Fruit fly (Drosophila melanogaster) whole organism, prepupa: ENCODE measurements around the gene CG42376.

Source experiments
- CG10631 ChIP-seq: fragments of 200-800 bp; sonication (Bioruptor generic); optimal IDR thresholded peaks from 2 replicates; lab custom pipeline; 2016; ENCODE audit warnings: missing biosample characterization, missing genetic modification characterization
- CG10669 ChIP-seq: fragments of 200-800 bp; sonication (Bioruptor generic); optimal IDR thresholded peaks from 3 replicates; lab custom pipeline; 2018; ENCODE audit warnings: missing biosample characterization, mild to moderate bottlenecking, missing genetic modification characterization, moderate library complexity
- CG11762 ChIP-seq: fragments of 200-800 bp; sonication (Bioruptor generic); optimal IDR thresholded peaks from 3 replicates; lab custom pipeline; 2016; ENCODE audit warnings: missing biosample characterization, missing genetic modification characterization; ENCODE audit not compliant: insufficient read depth
- CG11902 ChIP-seq: fragments of 200-800 bp; sonication (Bioruptor generic); optimal IDR thresholded peaks from 3 replicates; lab custom pipeline; 2016; ENCODE audit warnings: missing biosample characterization, missing genetic modification characterization
- CG15336 ChIP-seq: fragments of 200-800 bp; sonication (Bioruptor generic); IDR thresholded peaks from 2 replicates; pipeline ENCODE4 v1.3.6; 2022; ENCODE audit warnings: missing biosample characterization, missing genetic modification characterization
- CG1621 ChIP-seq: fragments of 200-800 bp; sonication (Bioruptor generic); optimal IDR thresholded peaks from 3 replicates; lab custom pipeline; 2018; ENCODE audit warnings: missing biosample characterization, mild to moderate bottlenecking, missing genetic modification characterization
- CG16779 ChIP-seq: fragments of 200-800 bp; sonication (Bioruptor generic); optimal IDR thresholded peaks from 3 replicates; lab custom pipeline; 2017; ENCODE audit warnings: missing biosample characterization, mild to moderate bottlenecking, missing genetic modification characterization
- CG3032 ChIP-seq: fragments of 200-800 bp; optimal IDR thresholded peaks from 2 replicates; lab custom pipeline; 2019; ENCODE audit warnings: missing biosample characterization, mild to moderate bottlenecking, missing genetic modification characterization, moderate library complexity
- CG32006 ChIP-seq: fragments of 200-800 bp; sonication (Bioruptor generic); optimal IDR thresholded peaks from 3 replicates; lab custom pipeline; 2017; ENCODE audit warnings: missing biosample characterization, mild to moderate bottlenecking, missing genetic modification characterization
- CG34406 ChIP-seq: fragments of 200-800 bp; sonication (Bioruptor generic); optimal IDR thresholded peaks from 3 replicates; lab custom pipeline; 2016; ENCODE audit warnings: missing biosample characterization, missing genetic modification characterization
- CG3919 ChIP-seq: fragments of 200-800 bp; sonication (Bioruptor generic); optimal IDR thresholded peaks from 3 replicates; lab custom pipeline; 2016; ENCODE audit warnings: missing biosample characterization, missing genetic modification characterization
- CG4318 ChIP-seq: fragments of 200-800 bp; sonication (Bioruptor generic); optimal IDR thresholded peaks from 3 replicates; lab custom pipeline; 2017; ENCODE audit warnings: missing biosample characterization, mild to moderate bottlenecking, missing genetic modification characterization
- CG6163 ChIP-seq: fragments of 200-800 bp; sonication (Bioruptor generic); IDR thresholded peaks from 3 replicates; pipeline ENCODE4 v1.3.6; 2022; ENCODE audit warnings: missing biosample characterization, missing genetic modification characterization
- CG6792 ChIP-seq: fragments of 200-800 bp; sonication (Bioruptor generic); optimal IDR thresholded peaks from 3 replicates; lab custom pipeline; 2016; ENCODE audit warnings: missing biosample characterization, missing genetic modification characterization
- CG6808 ChIP-seq: fragments of 200-800 bp; sonication (Bioruptor generic); optimal IDR thresholded peaks from 3 replicates; lab custom pipeline; 2017; ENCODE audit warnings: missing biosample characterization, missing genetic modification characterization, mild to moderate bottlenecking, moderate library complexity, missing genetic modification reagents
- CG6854 ChIP-seq: fragments of 200-800 bp; sonication (Bioruptor generic); optimal IDR thresholded peaks from 2 replicates; lab custom pipeline; 2017; ENCODE audit warnings: missing biosample characterization, mild to moderate bottlenecking, missing genetic modification characterization
- CG8119 ChIP-seq: fragments of 200-800 bp; sonication (Bioruptor generic); IDR thresholded peaks from 3 replicates; pipeline ENCODE4 v1.3.6; 2022; ENCODE audit warnings: missing biosample characterization, missing genetic modification characterization
- CG8632 ChIP-seq: fragments of 200-800 bp; sonication (Bioruptor generic); optimal IDR thresholded peaks from 3 replicates; lab custom pipeline; 2016; ENCODE audit warnings: missing biosample characterization, missing genetic modification characterization
- CG9139 ChIP-seq: fragments of 200-800 bp; sonication (Bioruptor generic); optimal IDR thresholded peaks from 3 replicates; lab custom pipeline; 2017; ENCODE audit warnings: missing biosample characterization, mild to moderate bottlenecking, missing genetic modification characterization
- Eip75B ChIP-seq: fragments of 200-800 bp; sonication (Bioruptor generic); optimal IDR thresholded peaks from 3 replicates; lab custom pipeline; 2016; ENCODE audit warnings: missing biosample characterization, missing genetic modification characterization
- Eip78C ChIP-seq: fragments of 200-800 bp; sonication (Bioruptor generic); peaks from one replicate; lab custom pipeline; 2016; ENCODE audit warnings: missing biosample characterization, missing genetic modification characterization
- Ets21C ChIP-seq: fragments of 200-800 bp; sonication (Bioruptor generic); optimal IDR thresholded peaks from 3 replicates; lab custom pipeline; 2016; ENCODE audit warnings: missing biosample characterization, missing genetic modification characterization
- Ets96B ChIP-seq: fragments of 200-800 bp; optimal IDR thresholded peaks from 2 replicates; lab custom pipeline; 2019; ENCODE audit warnings: missing biosample characterization, mild to moderate bottlenecking, missing genetic modification characterization, moderate library complexity
- Hr38 ChIP-seq: sonication (Bioruptor generic); optimal IDR thresholded peaks from 2 replicates; lab custom pipeline; 2016; ENCODE audit warnings: missing biosample characterization, missing genetic modification characterization
- Hr39 ChIP-seq: fragments of 200-800 bp; sonication (Bioruptor generic); optimal IDR thresholded peaks from 2 replicates; lab custom pipeline; 2016; ENCODE audit warnings: missing biosample characterization, missing genetic modification characterization
- Hr4 ChIP-seq: fragments of 200-800 bp; sonication (Bioruptor generic); optimal IDR thresholded peaks from 3 replicates; lab custom pipeline; 2016; ENCODE audit warnings: missing biosample characterization, missing genetic modification characterization
- Lpt ChIP-seq: fragments of 200-800 bp; sonication (Bioruptor generic); optimal IDR thresholded peaks from 3 replicates; lab custom pipeline; 2016; ENCODE audit warnings: missing biosample characterization, missing genetic modification characterization
- Met ChIP-seq: fragments of 200-800 bp; sonication (Bioruptor generic); optimal IDR thresholded peaks from 3 replicates; lab custom pipeline; 2016; ENCODE audit warnings: missing biosample characterization, missing genetic modification characterization
- OdsH ChIP-seq: fragments of 200-800 bp; sonication (Bioruptor generic); optimal IDR thresholded peaks from 3 replicates; lab custom pipeline; 2016; ENCODE audit warnings: missing biosample characterization, missing genetic modification characterization
- Smox ChIP-seq: fragments of 200-800 bp; sonication (Bioruptor generic); optimal IDR thresholded peaks from 3 replicates; lab custom pipeline; 2016; ENCODE audit warnings: missing biosample characterization, missing genetic modification characterization
- Sox14 ChIP-seq: fragments of 200-800 bp; sonication (Bioruptor generic); optimal IDR thresholded peaks from 3 replicates; lab custom pipeline; 2016; ENCODE audit warnings: missing biosample characterization, missing genetic modification characterization
- achi ChIP-seq: fragments of 200-800 bp; sonication (Bioruptor generic); optimal IDR thresholded peaks from 3 replicates; lab custom pipeline; 2016; ENCODE audit warnings: missing biosample characterization, missing genetic modification characterization
- acj6 ChIP-seq: fragments of 200-800 bp; sonication (Bioruptor generic); optimal IDR thresholded peaks from 3 replicates; lab custom pipeline; 2016; ENCODE audit warnings: missing biosample characterization, missing genetic modification characterization
- cyc ChIP-seq: fragments of 200-800 bp; sonication (Bioruptor generic); optimal IDR thresholded peaks from 3 replicates; lab custom pipeline; 2016; ENCODE audit warnings: missing biosample characterization, missing genetic modification characterization
- dac ChIP-seq: fragments of 200-800 bp; sonication (Bioruptor generic); optimal IDR thresholded peaks from 2 replicates; lab custom pipeline; 2017; ENCODE audit warnings: missing biosample characterization, mild to moderate bottlenecking, missing genetic modification characterization
- dsx ChIP-seq: fragments of 200-800 bp; optimal IDR thresholded peaks from 3 replicates; lab custom pipeline; 2019; ENCODE audit warnings: missing biosample characterization, mild to moderate bottlenecking, missing genetic modification characterization, moderate library complexity; ENCODE audit not compliant: poor library complexity, severe bottlenecking
- esn ChIP-seq: fragments of 200-800 bp; sonication (Bioruptor generic); optimal IDR thresholded peaks from 2 replicates; lab custom pipeline; 2016; ENCODE audit warnings: missing biosample characterization, mild to moderate bottlenecking, missing genetic modification characterization, moderate library complexity
- fd59A ChIP-seq: fragments of 200-800 bp; sonication (Bioruptor generic); optimal IDR thresholded peaks from 2 replicates; lab custom pipeline; 2017; ENCODE audit warnings: missing biosample characterization, mild to moderate bottlenecking, missing genetic modification characterization, missing genetic modification reagents
- fd85E ChIP-seq: fragments of 200-800 bp; sonication (Bioruptor generic); optimal IDR thresholded peaks from 3 replicates; lab custom pipeline; 2016; ENCODE audit warnings: missing biosample characterization, missing genetic modification characterization
- lz ChIP-seq: fragments of 200-800 bp; sonication (Bioruptor generic); optimal IDR thresholded peaks from 3 replicates; lab custom pipeline; 2016; ENCODE audit warnings: missing biosample characterization, missing genetic modification characterization
- net ChIP-seq: fragments of 200-800 bp; sonication (Bioruptor generic); optimal IDR thresholded peaks from 3 replicates; lab custom pipeline; 2016; ENCODE audit warnings: missing biosample characterization, missing genetic modification characterization
- pdm3 ChIP-seq: fragments of 200-800 bp; sonication (Bioruptor generic); optimal IDR thresholded peaks from 3 replicates; lab custom pipeline; 2016; ENCODE audit warnings: missing biosample characterization, missing genetic modification characterization
- salr ChIP-seq, 2 experiments: fragments of 200-800 bp; sonication (Bioruptor generic); optimal IDR thresholded peaks; 3 replicates each; lab custom pipeline; 2016 to 2018; ENCODE audit warnings: missing biosample characterization in 2 of 2, missing genetic modification characterization in 2 of 2, mild to moderate bottlenecking in 1 of 2
- svp ChIP-seq: fragments of 200-800 bp; sonication (Bioruptor generic); peaks from one replicate; lab custom pipeline; 2016; ENCODE audit warnings: missing biosample characterization, missing genetic modification characterization
- topi ChIP-seq: fragments of 200-800 bp; sonication (Bioruptor generic); optimal IDR thresholded peaks from 3 replicates; lab custom pipeline; 2016; ENCODE audit warnings: missing biosample characterization, missing genetic modification characterization

The CG42376 gene

DNA sequence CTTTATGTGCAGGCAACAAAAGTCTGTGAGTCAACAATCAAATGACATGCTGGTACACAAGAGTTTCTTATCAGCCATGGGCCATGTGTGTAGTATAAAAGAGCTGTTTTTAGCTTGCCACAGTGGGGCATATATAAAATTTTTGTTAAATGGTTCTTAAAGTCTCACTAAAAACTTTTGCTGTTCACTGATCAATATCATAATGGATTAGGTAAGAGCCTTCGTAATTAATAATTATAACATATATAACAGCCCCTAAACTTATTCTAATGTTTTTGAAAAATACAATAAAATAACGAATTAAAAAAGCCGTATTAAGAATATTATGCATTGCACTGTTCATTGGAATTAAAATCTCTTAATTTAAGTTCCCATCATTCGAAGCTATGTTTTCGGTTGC, 38.6 kb downstream of the CG42376 start:
- TF ChIP-seq CG1621 (tag; lab: Kevin White, UChicago): no peak
- no peak for TF ChIP-seq CG6854 (GFP tag; lab: Kevin White, UChicago)
- peak; percentile 20 for TF ChIP-seq CG10631 (GFP tag; lab: Kevin White, UChicago)
- TF ChIP-seq Ets96B (tag; lab: Kevin White, UChicago): no peak
- peak; percentile 22 for TF ChIP-seq CG8632 (GFP tag; lab: Kevin White, UChicago)
- no peak for TF ChIP-seq CG6163
- TF ChIP-seq CG32006: peak; percentile 84
- TF ChIP-seq topi: peak; percentile 12
- TF ChIP-seq Lpt: no peak
- peak; percentile 58 for TF ChIP-seq CG4318
- TF ChIP-seq esn (GFP tag; lab: Kevin White, UChicago): peak; percentile 32
- TF ChIP-seq lz (GFP tag; lab: Kevin White, UChicago): no peak
- peak; percentile 66 for TF ChIP-seq Hr4 (GFP tag; lab: Kevin White, UChicago)
- no peak for TF ChIP-seq dsx (GFP tag; lab: Kevin White, UChicago)
- no peak for TF ChIP-seq CG11762
- TF ChIP-seq dac: peak; percentile 0
- no peak for TF ChIP-seq fd85E (GFP tag; lab: Kevin White, UChicago)
- TF ChIP-seq CG34406 (GFP tag; lab: Kevin White, UChicago): peak; percentile 13
- no peak for TF ChIP-seq Eip75B
- TF ChIP-seq Hr39 (GFP tag; lab: Kevin White, UChicago): no peak
- TF ChIP-seq svp (GFP tag; lab: Kevin White, UChicago): peak; percentile 69
- TF ChIP-seq Eip78C (GFP tag; lab: Kevin White, UChicago): peak; percentile 80
- peak; percentile 35 for TF ChIP-seq CG10669 (GFP tag; lab: Kevin White, UChicago)
- peak; percentile 31 for TF ChIP-seq Smox (GFP tag; lab: Kevin White, UChicago)
- no peak for TF ChIP-seq Ets21C (GFP tag; lab: Kevin White, UChicago)
- no peak for TF ChIP-seq CG6808
- TF ChIP-seq CG15336: no peak; the same call in 1 of the 2 replicates
- peak in 1 of 2 experiments; percentile 57 for TF ChIP-seq salr (GFP tag; optimal IDR thresholded peaks at IDR 0.05; lab: Kevin White, UChicago)
- peak; percentile 37 for TF ChIP-seq Sox14 (GFP tag; lab: Kevin White, UChicago)
- TF ChIP-seq Hr38 (GFP tag; lab: Kevin White, UChicago): no peak
- TF ChIP-seq CG11902: no peak
- peak; percentile 34 for TF ChIP-seq acj6 (GFP tag; lab: Kevin White, UChicago)
- no peak for TF ChIP-seq CG3032
- peak; percentile 53 for TF ChIP-seq achi (GFP tag; lab: Kevin White, UChicago)
- peak; percentile 52 for TF ChIP-seq OdsH (GFP tag; lab: Kevin White, UChicago)
- TF ChIP-seq CG16779 (tag; lab: Kevin White, UChicago): no peak
- TF ChIP-seq CG8119 (GFP tag; lab: Robert Waterston, UW): peak; percentile 76; the same call in 2 of the 3 replicates
- TF ChIP-seq Met (GFP tag; lab: Kevin White, UChicago): peak; percentile 27
- TF ChIP-seq pdm3 (GFP tag; lab: Kevin White, UChicago): peak; percentile 40
- no peak for TF ChIP-seq cyc (GFP tag; lab: Kevin White, UChicago)

DNA sequence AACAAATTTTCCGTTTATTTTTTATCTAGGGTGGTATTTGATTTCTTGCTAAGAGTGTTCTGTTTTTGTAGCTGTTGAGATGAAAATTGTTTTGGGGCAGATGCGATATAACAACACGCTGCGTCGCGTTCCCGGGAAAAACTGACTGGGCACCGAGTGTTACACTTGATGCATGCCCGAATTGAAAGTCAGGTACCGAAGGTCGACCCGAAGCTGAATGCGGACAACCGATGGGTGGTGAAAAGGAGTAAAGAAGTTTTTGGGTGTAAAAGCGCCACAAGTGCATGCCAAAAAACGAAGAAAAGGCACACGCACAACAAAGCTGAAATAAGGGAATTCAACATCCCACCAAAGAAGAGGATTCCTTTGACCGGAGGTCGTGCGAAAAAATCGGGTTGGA, 40.2 kb downstream of the CG42376 start, which contains the start of gene CG13375:
CG13375 (minus strand) TSS at position 124 of the 400 bp plus-strand sequence.
- no peak for TF ChIP-seq cyc (GFP tag; lab: Kevin White, UChicago)
- TF ChIP-seq dsx (GFP tag; lab: Kevin White, UChicago): no peak
- no peak for TF ChIP-seq Ets21C (GFP tag; lab: Kevin White, UChicago)
- TF ChIP-seq CG8119 (GFP tag; lab: Robert Waterston, UW): no peak
- TF ChIP-seq fd85E (GFP tag; lab: Kevin White, UChicago): no peak
- TF ChIP-seq net: no peak
- no peak for TF ChIP-seq CG10631 (GFP tag; lab: Kevin White, UChicago)
- no peak for TF ChIP-seq CG3032
- TF ChIP-seq CG1621 (tag; lab: Kevin White, UChicago): no peak
- no peak for TF ChIP-seq CG6792 (GFP tag; lab: Kevin White, UChicago)
- TF ChIP-seq CG3919: no peak
- TF ChIP-seq fd59A (GFP tag; lab: Kevin White, UChicago): no peak
- no peak for TF ChIP-seq CG9139 (GFP tag; lab: Kevin White, UChicago)
